Fruit fly (Drosophila melanogaster): Measurements from ENCODE around the gene Ppt1.

The Ppt1 gene

dm6 chrX:8690003-8690402, at the start of gene Ppt1, which contains the start of gene Ogg1:
TSS of gene Ppt1 (minus strand) at chrX:8690227.
TSS of gene Ogg1 (plus strand) at chrX:8690327.
- TF ChIP-seq CG17801 (GFP tag; optimal IDR thresholded peaks at IDR 0.05; ENCODE audit: partially characterized antibody), result peak; percentile 70

- no peak for TF ChIP-seq CG17801 (GFP tag; optimal IDR thresholded peaks at IDR 0.05; ENCODE audit: partially characterized antibody)
Observed at dm6 chrX:8732379-8732778, 42.4 kb upstream of the Ppt1 start.

- TF ChIP-seq CG17801 (GFP tag; optimal IDR thresholded peaks at IDR 0.05; ENCODE audit: partially characterized antibody), result no peak
Observed at dm6 chrX:8731464-8731863, 41.4 kb upstream of the Ppt1 start.

dm6 chrX:8730306-8730705, 40.3 kb upstream of the Ppt1 start:
- no peak for TF ChIP-seq CG17801 (GFP tag; optimal IDR thresholded peaks at IDR 0.05; ENCODE audit: partially characterized antibody)

- TF ChIP-seq CG17801 (GFP tag; optimal IDR thresholded peaks at IDR 0.05; ENCODE audit: partially characterized antibody), result no peak
Observed at dm6 chrX:8728030-8728429, 38.0 kb upstream of the Ppt1 start.

dm6 chrX:8726816-8727215, 36.8 kb upstream of the Ppt1 start:
- TF ChIP-seq CG17801 (GFP tag; optimal IDR thresholded peaks at IDR 0.05; ENCODE audit: partially characterized antibody), result no peak

dm6 chrX:8725238-8725637, 35.2 kb upstream of the Ppt1 start:
- no peak for TF ChIP-seq CG17801 (GFP tag; optimal IDR thresholded peaks at IDR 0.05; ENCODE audit: partially characterized antibody)

- no peak for TF ChIP-seq CG17801 (GFP tag; optimal IDR thresholded peaks at IDR 0.05; ENCODE audit: partially characterized antibody)
Observed at dm6 chrX:8724815-8725214, 34.8 kb upstream of the Ppt1 start.

dm6 chrX:8723393-8723987, 33.5 kb upstream of the Ppt1 start:
- TF ChIP-seq CG17801 (GFP tag; optimal IDR thresholded peaks at IDR 0.05; ENCODE audit: partially characterized antibody), result no peak

- peak; percentile 7 for TF ChIP-seq CG17801 (GFP tag; optimal IDR thresholded peaks at IDR 0.05; ENCODE audit: partially characterized antibody)
Observed at dm6 chrX:8721501-8721900, 31.5 kb upstream of the Ppt1 start.

- TF ChIP-seq CG17801 (GFP tag; optimal IDR thresholded peaks at IDR 0.05; ENCODE audit: partially characterized antibody), result no peak
Observed at dm6 chrX:8720213-8720612, 30.2 kb upstream of the Ppt1 start, which contains the start of gene CG1789. TSS of gene CG1789 (plus strand) at chrX:8720520.

dm6 chrX:8714064-8715046, 24.3 kb upstream of the Ppt1 start, which contains the start of the genes CG2004 and CG1785:
TSS of gene CG2004 (minus strand) at chrX:8714924.
TSS of gene CG1785 (plus strand) at chrX:8714936.
- peak; percentile 92 for TF ChIP-seq CG17801 (GFP tag; optimal IDR thresholded peaks at IDR 0.05; ENCODE audit: partially characterized antibody)

- peak; percentile 99 for TF ChIP-seq CG17801 (GFP tag; optimal IDR thresholded peaks at IDR 0.05; ENCODE audit: partially characterized antibody)
Observed at dm6 chrX:8709234-8709843, 19.3 kb upstream of the Ppt1 start, which contains the start of gene Hexo2. TSS of gene Hexo2 (plus strand) at chrX:8709652.

- no peak for TF ChIP-seq CG17801 (GFP tag; optimal IDR thresholded peaks at IDR 0.05; ENCODE audit: partially characterized antibody)
Observed at dm6 chrX:8696106-8696595, 6.1 kb upstream of the Ppt1 start.

dm6 chrX:8694823-8695492, 4.9 kb upstream of the Ppt1 start:
- TF ChIP-seq CG17801 (GFP tag; optimal IDR thresholded peaks at IDR 0.05; ENCODE audit: partially characterized antibody), result no peak

Data from ovary, adult (tissue).